Worm (Caenorhabditis elegans) whole organism, young adult: ENCODE results near the gene T25D3.4.

Experiments
- F22D6.2 ChIP-seq: sonication (generic microtip); optimal IDR thresholded peaks from 2 replicates; lab custom pipeline; 2016; ENCODE audit warnings: mild to moderate bottlenecking, missing genetic modification characterization, missing compliant biosample characterization
- F33H1.4 ChIP-seq: fragments of 200-800 bp; sonication (Bioruptor generic); IDR thresholded peaks from 2 replicates; pipeline ENCODE4 v1.3.6; 2022; ENCODE audit warnings: missing genetic modification reagents, missing genetic modification characterization, missing compliant biosample characterization
- F39B2.1 ChIP-seq: fragments of 200-800 bp; sonication (Bioruptor generic); IDR thresholded peaks from 2 replicates; pipeline ENCODE4 v1.3.6; 2022; ENCODE audit warnings: missing genetic modification reagents, missing genetic modification characterization, missing compliant biosample characterization
- F55B11.4 ChIP-seq: sonication (generic microtip); optimal IDR thresholded peaks from 2 replicates; lab custom pipeline; 2016; ENCODE audit warnings: missing compliant biosample characterization, missing genetic modification characterization, borderline replicate concordance; ENCODE audit not compliant: insufficient read depth
- T26A5.8 ChIP-seq: sonication (generic microtip); optimal IDR thresholded peaks from 2 replicates; lab custom pipeline; 2016; ENCODE audit warnings: missing genetic modification characterization, missing compliant biosample characterization
- Y53G8AR.9 ChIP-seq: fragments of 200-800 bp; sonication (Bioruptor generic); conservative IDR thresholded peaks from 2 replicates; pipeline ENCODE4 v1.3.6; 2022; ENCODE audit warnings: missing genetic modification reagents, missing genetic modification characterization, missing compliant biosample characterization
- Y56A3A.18 ChIP-seq: fragments of 200-800 bp; sonication (Bioruptor generic); IDR thresholded peaks from 2 replicates; pipeline ENCODE4 v1.3.6; 2022; ENCODE audit warnings: missing genetic modification reagents, missing genetic modification characterization, missing compliant biosample characterization
- Y79H2A.3 ChIP-seq: fragments of 200-800 bp; sonication (Bioruptor generic); conservative IDR thresholded peaks from 2 replicates; pipeline ENCODE4 v1.3.6; 2022; ENCODE audit warnings: missing genetic modification reagents, missing genetic modification characterization, missing compliant biosample characterization
- atf-7 ChIP-seq: sonication (generic microtip); optimal IDR thresholded peaks from 2 replicates; lab custom pipeline; 2017; ENCODE audit warnings: mild to moderate bottlenecking, missing genetic modification characterization, missing compliant biosample characterization
- ceh-58 ChIP-seq: fragments of 200-800 bp; sonication (Bioruptor generic); IDR thresholded peaks from 2 replicates; pipeline ENCODE4 v1.3.6; 2022; ENCODE audit warnings: missing genetic modification characterization, missing compliant biosample characterization
- dox-1 ChIP-seq: fragments of 200-800 bp; sonication (Bioruptor generic); IDR thresholded peaks from 2 replicates; pipeline ENCODE4 v1.3.6; 2022; ENCODE audit warnings: missing genetic modification reagents, missing genetic modification characterization, missing compliant biosample characterization
- egrh-3 ChIP-seq: fragments of 200-800 bp; sonication (Bioruptor generic); IDR thresholded peaks from 2 replicates; pipeline ENCODE4 v1.3.6; 2022; ENCODE audit warnings: missing genetic modification reagents, missing genetic modification characterization, missing compliant biosample characterization
- ekl-4 ChIP-seq: fragments of 200-800 bp; sonication (Bioruptor generic); IDR thresholded peaks from 2 replicates; pipeline ENCODE4 v1.3.6; 2022; ENCODE audit warnings: missing genetic modification reagents, missing genetic modification characterization, missing compliant biosample characterization
- gei-17 ChIP-seq: fragments of 200-800 bp; sonication (Bioruptor generic); optimal IDR thresholded peaks from 2 replicates; lab custom pipeline; 2018; ENCODE audit warnings: mild to moderate bottlenecking, missing genetic modification characterization, missing compliant biosample characterization
- hlh-12 ChIP-seq: sonication (generic microtip); optimal IDR thresholded peaks from 2 replicates; lab custom pipeline; 2016; ENCODE audit warnings: missing genetic modification characterization, missing compliant biosample characterization
- hlh-26 ChIP-seq: fragments of 200-800 bp; sonication (Bioruptor generic); conservative IDR thresholded peaks from 2 replicates; pipeline ENCODE4 v1.3.6; 2022; ENCODE audit warnings: missing genetic modification reagents, missing genetic modification characterization, missing compliant biosample characterization
- hrde-1 ChIP-seq: sonication (generic microtip); optimal IDR thresholded peaks from 2 replicates; lab custom pipeline; 2016; ENCODE audit warnings: missing genetic modification characterization, mild to moderate bottlenecking, missing compliant biosample characterization, moderate library complexity, missing genotype, missing genetic modification reagents, borderline replicate concordance
- hsf-1 ChIP-seq: fragments of 200-800 bp; sonication (Bioruptor generic); IDR thresholded peaks from 2 replicates; pipeline ENCODE4 v1.3.6; 2022; ENCODE audit warnings: missing genetic modification reagents, missing genetic modification characterization, missing compliant biosample characterization
- let-526 ChIP-seq: fragments of 200-800 bp; sonication (Bioruptor generic); IDR thresholded peaks from 2 replicates; pipeline ENCODE4 v1.3.6; 2022; ENCODE audit warnings: missing genetic modification reagents, missing genetic modification characterization, missing compliant biosample characterization
- let-607 ChIP-seq, 2 experiments: fragments of 200-800 bp in 1 of 2; sonication (Bioruptor generic) in 1 of 2; sonication (generic microtip) in 1 of 2; optimal IDR thresholded peaks; 2 replicates each; lab custom pipeline; 2016 to 2018; ENCODE audit warnings: mild to moderate bottlenecking in 2 of 2, missing compliant biosample characterization in 2 of 2, missing genetic modification characterization in 2 of 2, moderate library complexity in 2 of 2, missing genotype in 1 of 2
- lin-35 ChIP-seq, 3 experiments: fragments of 150-350 bp in 2 of 3; sonication (generic microtip) in 1 of 3; optimal IDR thresholded peaks; 2 replicates each; lab custom pipeline; 2014 to 2018; ENCODE audit warnings: missing biosample characterization in 3 of 3, missing genetic modification characterization in 3 of 3, missing genetic modification reagents in 3 of 3
- lir-1 ChIP-seq: fragments of 200-800 bp; sonication (Bioruptor generic); conservative IDR thresholded peaks from 2 replicates; pipeline ENCODE4 v1.3.6; 2022; ENCODE audit warnings: missing genetic modification reagents, missing genetic modification characterization, missing compliant biosample characterization
- lsl-1 ChIP-seq: fragments of 200-800 bp; sonication (Bioruptor generic); optimal IDR thresholded peaks from 2 replicates; lab custom pipeline; 2018; ENCODE audit warnings: mild to moderate bottlenecking, missing genetic modification characterization, moderate library complexity, missing compliant biosample characterization
- madf-6 ChIP-seq: fragments of 200-800 bp; sonication (Bioruptor generic); IDR thresholded peaks from 2 replicates; pipeline ENCODE4 v1.3.6; 2022; ENCODE audit warnings: missing genetic modification reagents, missing genetic modification characterization, missing compliant biosample characterization
- madf-8 ChIP-seq: fragments of 200-800 bp; sonication (Bioruptor generic); conservative IDR thresholded peaks from 2 replicates; pipeline ENCODE4 v1.3.6; 2022; ENCODE audit warnings: missing genetic modification reagents, missing genetic modification characterization, missing compliant biosample characterization
- nhr-179 ChIP-seq: sonication (generic microtip); optimal IDR thresholded peaks from 2 replicates; lab custom pipeline; 2016; ENCODE audit warnings: mild to moderate bottlenecking, missing genetic modification characterization, missing compliant biosample characterization
- pha-4 ChIP-seq: fragments of 150-350 bp; sonication (generic microtip); optimal IDR thresholded peaks from 2 replicates; lab custom pipeline; 2014; ENCODE audit warnings: missing biosample characterization, missing genetic modification reagents, missing genetic modification characterization
- sdz-38 ChIP-seq: sonication (generic microtip); optimal IDR thresholded peaks from 2 replicates; lab custom pipeline; 2016; ENCODE audit warnings: missing genotype, missing genetic modification characterization, missing compliant biosample characterization
- sea-2 ChIP-seq: fragments of 200-800 bp; sonication (Bioruptor generic); IDR thresholded peaks from 2 replicates; pipeline ENCODE4 v1.3.6; 2022; ENCODE audit warnings: missing genetic modification characterization, missing compliant biosample characterization
- snpc-1.3 ChIP-seq: sonication (generic microtip); optimal IDR thresholded peaks from 2 replicates; lab custom pipeline; 2017; ENCODE audit warnings: missing genetic modification characterization, mild to moderate bottlenecking, missing compliant biosample characterization, antibody characterized with exemption, moderate library complexity, missing genotype, missing genetic modification reagents; ENCODE audit not compliant: insufficient read depth
- somi-1 ChIP-seq: fragments of 200-800 bp; sonication (Bioruptor generic); optimal IDR thresholded peaks from 2 replicates; lab custom pipeline; 2018; ENCODE audit warnings: mild to moderate bottlenecking, missing genetic modification characterization, missing compliant biosample characterization
- tbp1 ChIP-seq: fragments of 200-800 bp; sonication (Bioruptor generic); optimal IDR thresholded peaks from 2 replicates; lab custom pipeline; 2018; ENCODE audit warnings: mild to moderate bottlenecking, missing genetic modification characterization, missing compliant biosample characterization
- unc-130 ChIP-seq: sonication (generic microtip); optimal IDR thresholded peaks from 2 replicates; lab custom pipeline; 2016; ENCODE audit warnings: missing genetic modification reagents, missing genetic modification characterization, missing compliant biosample characterization
- zim-3 ChIP-seq: sonication (generic microtip); optimal IDR thresholded peaks from 2 replicates; lab custom pipeline; 2017; ENCODE audit warnings: mild to moderate bottlenecking, missing genetic modification characterization, moderate library complexity, missing compliant biosample characterization
- ztf-18 ChIP-seq: sonication (generic microtip); optimal IDR thresholded peaks from 2 replicates; lab custom pipeline; 2016; ENCODE audit warnings: missing genotype, mild to moderate bottlenecking, missing genetic modification characterization, missing compliant biosample characterization
- ztf-28 ChIP-seq: fragments of 200-800 bp; sonication (Bioruptor generic); IDR thresholded peaks from 2 replicates; pipeline ENCODE4 v1.3.6; 2022; ENCODE audit warnings: missing genetic modification reagents, missing genetic modification characterization, missing compliant biosample characterization

Gene T25D3.4

ce11 chrII:194458-194857 lies 47.4 kb downstream of the T25D3.4 start, which contains the start of gene abu-11:
Gene abu-11, minus strand, starts transcription at chrII:194558.
- no peak for TF ChIP-seq unc-130 (GFP tag; lab: Kevin White, UChicago)
- no peak for TF ChIP-seq tbp1 (GFP tag; lab: Kevin White, UChicago)
- no peak for TF ChIP-seq Y79H2A.3 (GFP tag; lab: Robert Waterston, UW)
- TF ChIP-seq ceh-58 (GFP tag; lab: Robert Waterston, UW): no peak
- no peak for TF ChIP-seq snpc-1.3 (tag; lab: Kevin White, UChicago)
- no peak for TF ChIP-seq egrh-3 (GFP tag; lab: Robert Waterston, UW)
- no peak for TF ChIP-seq let-526
- no peak for TF ChIP-seq pha-4 (tag; lab: Kevin White, UChicago)
- TF ChIP-seq let-607 (tag; optimal IDR thresholded peaks at IDR 0.05; lab: Kevin White, UChicago): no peak
- TF ChIP-seq lsl-1 (GFP tag; lab: Kevin White, UChicago): no peak
- no peak for TF ChIP-seq somi-1 (GFP tag; lab: Kevin White, UChicago)
- TF ChIP-seq dox-1 (GFP tag; lab: Robert Waterston, UW): no peak
- TF ChIP-seq ztf-28: no peak
- TF ChIP-seq sdz-38 (tag; lab: Kevin White, UChicago): no peak
- TF ChIP-seq hlh-12 (tag; lab: Kevin White, UChicago): no peak
- TF ChIP-seq F39B2.1: no peak
- no peak for TF ChIP-seq zim-3 (tag; lab: Kevin White, UChicago)
- no peak for TF ChIP-seq atf-7
- no peak for TF ChIP-seq nhr-179 (tag; lab: Kevin White, UChicago)
- TF ChIP-seq T26A5.8: no peak

- TF ChIP-seq Y56A3A.18 (GFP tag; lab: Robert Waterston, UW) (no peak), lin-35 (GFP tag; optimal IDR thresholded peaks at IDR 0.05; lab: Kevin White, UChicago) (no peak), lsl-1 (GFP tag; lab: Kevin White, UChicago) (no peak), Y53G8AR.9 (GFP tag; lab: Robert Waterston, UW) (no peak), sea-2 (no peak), madf-6 (GFP tag; lab: Robert Waterston, UW) (no peak), hrde-1 (tag; lab: Kevin White, UChicago) (no peak), madf-8 (no peak), somi-1 (GFP tag; lab: Kevin White, UChicago) (no peak), lir-1 (GFP tag; lab: Robert Waterston, UW) (no peak), hsf-1 (GFP tag; lab: Robert Waterston, UW) (no peak), F39B2.1 (no peak), F55B11.4 (no peak), gei-17 (GFP tag; lab: Kevin White, UChicago) (no peak), F33H1.4 (no peak), ekl-4 (GFP tag; lab: Robert Waterston, UW) (no peak), ztf-18 (tag; lab: Kevin White, UChicago) (no peak), hlh-26 (GFP tag; lab: Robert Waterston, UW) (no peak), hlh-12 (tag; lab: Kevin White, UChicago) (no peak), F22D6.2 (tag; lab: Kevin White, UChicago) (no peak)
Observed at ce11 chrII:196685-197084, 49.7 kb downstream of the T25D3.4 start, which contains the start of gene chs-2. Gene chs-2, plus strand, starts transcription at chrII:196985.
